Fruit fly (Drosophila melanogaster): ENCODE results near the gene CG7203.

dm6 chr2L:7788952-7789466 is 36.0 kb upstream of the CG7203 start:
- TF ChIP-seq spab (GFP tag; optimal IDR thresholded peaks at IDR 0.05) = no peak
- TF ChIP-seq CG9139 (GFP tag; optimal IDR thresholded peaks at IDR 0.05) = no peak
- TF ChIP-seq Blimp-1 (GFP tag; optimal IDR thresholded peaks at IDR 0.05) = no peak
- no peak for TF ChIP-seq Eip78C (GFP tag)
- no peak for TF ChIP-seq Ets96B (tag; optimal IDR thresholded peaks at IDR 0.05)
- no peak for TF ChIP-seq CG6854 (GFP tag; optimal IDR thresholded peaks at IDR 0.05)
- no peak for TF ChIP-seq Hr4 (GFP tag; optimal IDR thresholded peaks at IDR 0.05)
- TF ChIP-seq CG6163 (GFP tag; IDR thresholded peaks at IDR 0.05) = no peak
- no peak for TF ChIP-seq lz (GFP tag; optimal IDR thresholded peaks at IDR 0.05)

All from whole organism, prepupa.